Fruit fly (Drosophila melanogaster) whole organism, wandering third instar larva: ENCODE measurements around the gene bmm.

Source experiments
- Abd-B ChIP-seq: fragments of >200 bp; optimal IDR thresholded peaks from 2 replicates; lab custom pipeline; 2017; ENCODE audit warnings: missing biosample characterization, missing genetic modification characterization
- Hnf4 ChIP-seq: fragments of 200-800 bp; sonication (Bioruptor generic); optimal IDR thresholded peaks from 2 replicates; lab custom pipeline; 2016; ENCODE audit warnings: missing biosample characterization, mild to moderate bottlenecking, missing genetic modification characterization
- Mio ChIP-seq: sonication (Bioruptor generic); optimal IDR thresholded peaks from 2 replicates; lab custom pipeline; 2016; ENCODE audit warnings: missing biosample characterization, missing genetic modification characterization
- usp ChIP-seq: fragments of >200 bp; optimal IDR thresholded peaks from 2 replicates; lab custom pipeline; 2017; ENCODE audit warnings: missing biosample characterization, missing genetic modification characterization

- TF ChIP-seq Abd-B (no peak), usp (GFP tag; lab: Kevin White, UChicago) (no peak), Hnf4 (GFP tag; lab: Kevin White, UChicago) (no peak), Mio (GFP tag; lab: Kevin White, UChicago) (no peak)
Measured at dm6 chr3L:14752816-14753215, 33.4 kb downstream of the bmm start.
